Fruit fly (Drosophila melanogaster) whole organism, embryonic: ENCODE measurements around the gene Acp65Aa.

Experiments used
- ATbp ChIP-seq: fragments of 200-800 bp; sonication (Bioruptor generic); optimal IDR thresholded peaks from 2 replicates; lab custom pipeline; 2017; ENCODE audit warnings: missing biosample characterization, mild to moderate bottlenecking, missing genetic modification characterization, missing genetic modification reagents
- Ada2b ChIP-seq: fragments of 200-800 bp; sonication (Bioruptor generic); IDR thresholded peaks from 2 replicates; pipeline ENCODE4 v1.3.6; 2022; ENCODE audit warnings: missing biosample characterization, missing genetic modification characterization
- Atf-2 ChIP-seq: fragments of 200-800 bp; sonication (Bioruptor generic); optimal IDR thresholded peaks from 2 replicates; lab custom pipeline; 2016; ENCODE audit warnings: missing biosample characterization, missing genetic modification characterization
- CG11247 ChIP-seq: fragments of 200-800 bp; sonication (Bioruptor generic); IDR thresholded peaks from 2 replicates; pipeline ENCODE4 v1.3.6; 2022; ENCODE audit warnings: missing biosample characterization, missing genetic modification characterization
- CG13296 ChIP-seq: fragments of 200-800 bp; sonication (Bioruptor generic); optimal IDR thresholded peaks from 3 replicates; lab custom pipeline; 2018; ENCODE audit warnings: missing biosample characterization, mild to moderate bottlenecking, missing genetic modification characterization
- CG15073 ChIP-seq: fragments of 200-800 bp; sonication (Bioruptor generic); optimal IDR thresholded peaks from 2 replicates; lab custom pipeline; 2016; ENCODE audit warnings: missing biosample characterization, missing genetic modification characterization
- CG16779 ChIP-seq: fragments of 200-800 bp; sonication (Bioruptor generic); IDR thresholded peaks from 2 replicates; pipeline ENCODE4 v1.3.6; 2022; ENCODE audit warnings: missing biosample characterization, missing genetic modification characterization
- CG17186 ChIP-seq: fragments of 200-800 bp; sonication (Bioruptor generic); optimal IDR thresholded peaks from 3 replicates; lab custom pipeline; 2017; ENCODE audit warnings: missing biosample characterization, missing genetic modification reagents, missing genetic modification characterization
- CG17385 ChIP-seq: fragments of 200-800 bp; sonication (Bioruptor generic); optimal IDR thresholded peaks from 3 replicates; lab custom pipeline; 2018; ENCODE audit warnings: missing biosample characterization, mild to moderate bottlenecking, missing genetic modification characterization
- CG18476 ChIP-seq: fragments of 200-800 bp; sonication (Bioruptor generic); optimal IDR thresholded peaks from 2 replicates; lab custom pipeline; 2016; ENCODE audit warnings: missing biosample characterization, mild to moderate bottlenecking, missing genetic modification characterization
- CG32767 ChIP-seq: fragments of 200-800 bp; sonication (Bioruptor generic); IDR thresholded peaks from 2 replicates; pipeline ENCODE4 v1.3.6; 2022; ENCODE audit warnings: missing biosample characterization, missing genetic modification characterization
- CG43689 ChIP-seq: fragments of 200-800 bp; sonication (Bioruptor generic); IDR thresholded peaks from 2 replicates; pipeline ENCODE4 v1.3.6; 2022; ENCODE audit warnings: missing biosample characterization, missing genetic modification characterization
- CG5180 ChIP-seq: fragments of 200-800 bp; sonication (Bioruptor generic); optimal IDR thresholded peaks from 3 replicates; lab custom pipeline; 2017; ENCODE audit warnings: missing biosample characterization, missing genetic modification characterization, mild to moderate bottlenecking, moderate library complexity, missing genetic modification reagents
- CG7786 ChIP-seq: fragments of 200-800 bp; sonication (Bioruptor generic); optimal IDR thresholded peaks from 2 replicates; lab custom pipeline; 2016; ENCODE audit warnings: missing biosample characterization, missing genetic modification characterization
- CG7987 ChIP-seq: fragments of 200-800 bp; sonication (Bioruptor generic); optimal IDR thresholded peaks from 2 replicates; lab custom pipeline; 2018; ENCODE audit warnings: missing biosample characterization, mild to moderate bottlenecking, missing genetic modification characterization, moderate library complexity
- D ChIP-seq, 2 experiments: fragments of 200-800 bp in 1 of 2; fragments of >200 bp in 1 of 2; sonication (Bioruptor generic) in 1 of 2; optimal IDR thresholded peaks; 2 replicates in 1 of 2; 3 replicates in 1 of 2; lab custom pipeline; 2017; ENCODE audit warnings: mild to moderate bottlenecking in 1 of 2, missing biosample characterization in 1 of 2, missing genetic modification characterization in 1 of 2, missing genetic modification reagents in 1 of 2
- Deaf1 ChIP-seq: fragments of 200-800 bp; optimal IDR thresholded peaks from 3 replicates; lab custom pipeline; 2019; ENCODE audit warnings: missing biosample characterization, mild to moderate bottlenecking, missing genetic modification characterization, moderate library complexity
- E2f1 ChIP-seq: fragments of 200-800 bp; sonication (Bioruptor generic); IDR thresholded peaks from 2 replicates; pipeline ENCODE4 v1.3.6; 2022; ENCODE audit warnings: missing biosample characterization, missing genetic modification characterization
- Eip74EF ChIP-seq, 2 experiments: fragments of 200-800 bp in 1 of 2; fragments of >200 bp in 1 of 2; sonication (Bioruptor generic) in 1 of 2; optimal IDR thresholded peaks; 2 replicates each; lab custom pipeline; 2017 to 2019; ENCODE audit warnings: missing biosample characterization in 2 of 2, missing genetic modification characterization in 2 of 2, mild to moderate bottlenecking in 1 of 2, moderate library complexity in 1 of 2
- Hr3 ChIP-seq: fragments of 200-800 bp; sonication (Bioruptor generic); optimal IDR thresholded peaks from 3 replicates; lab custom pipeline; 2016; ENCODE audit warnings: missing biosample characterization, missing genetic modification characterization
- PHDP ChIP-seq: fragments of 200-800 bp; sonication (Bioruptor generic); optimal IDR thresholded peaks from 3 replicates; lab custom pipeline; 2018; ENCODE audit warnings: missing biosample characterization, mild to moderate bottlenecking, missing genetic modification characterization, moderate library complexity
- Vsx1 ChIP-seq: fragments of 200-800 bp; sonication (Bioruptor generic); optimal IDR thresholded peaks from 2 replicates; lab custom pipeline; 2017; ENCODE audit warnings: missing biosample characterization, mild to moderate bottlenecking, missing genetic modification characterization, missing genetic modification reagents
- ac ChIP-seq: fragments of 200-800 bp; sonication (Bioruptor generic); optimal IDR thresholded peaks from 3 replicates; lab custom pipeline; 2017; ENCODE audit warnings: missing biosample characterization, mild to moderate bottlenecking, missing genetic modification characterization
- amos ChIP-seq: fragments of 200-800 bp; sonication (Bioruptor generic); IDR thresholded peaks from 2 replicates; pipeline ENCODE4 v1.3.6; 2022; ENCODE audit warnings: missing biosample characterization, missing genetic modification characterization; ENCODE audit not compliant: partially characterized antibody
- disco-r ChIP-seq: fragments of 200-800 bp; sonication (Bioruptor generic); optimal IDR thresholded peaks from 2 replicates; lab custom pipeline; 2016; ENCODE audit warnings: missing biosample characterization, missing genetic modification characterization
- eve ChIP-seq, 2 experiments: fragments of >200 bp; optimal IDR thresholded peaks; 2 replicates each; lab custom pipeline; 2017; ENCODE audit warnings: missing biosample characterization in 2 of 2, missing genetic modification characterization in 2 of 2
- hkb ChIP-seq, 2 experiments: fragments of 200-800 bp in 1 of 2; fragments of >200 bp in 1 of 2; sonication (Bioruptor generic) in 1 of 2; IDR thresholded peaks in 1 of 2; optimal IDR thresholded peaks in 1 of 2; 2 replicates each; pipeline versions ENCODE4 v1.3.6 to Lab custom; 2017 to 2022; ENCODE audit warnings: missing biosample characterization in 1 of 2, missing genetic modification characterization in 1 of 2
- lola ChIP-seq, 3 experiments: fragments of >200 bp in 2 of 3; fragments of 200-800 bp in 1 of 3; sonication (Bioruptor generic) in 1 of 3; optimal IDR thresholded peaks; 2 replicates each; lab custom pipeline; 2017 to 2019; ENCODE audit warnings: missing biosample characterization in 3 of 3, missing genetic modification characterization in 3 of 3, mild to moderate bottlenecking in 1 of 3, moderate library complexity in 1 of 3
- prd ChIP-seq, 3 experiments: fragments of >200 bp in 2 of 3; fragments of 200-800 bp in 1 of 3; sonication (Bioruptor generic) in 1 of 3; optimal IDR thresholded peaks in 2 of 3; IDR thresholded peaks in 1 of 3; 2 replicates in 2 of 3; 3 replicates in 1 of 3; pipeline versions ENCODE4 v1.3.6 to Lab custom; 2017 to 2022; ENCODE audit warnings: missing biosample characterization in 1 of 3, missing genetic modification characterization in 1 of 3
- pros ChIP-seq: fragments of 200-800 bp; sonication (Bioruptor generic); optimal IDR thresholded peaks from 3 replicates; lab custom pipeline; 2019; ENCODE audit warnings: missing biosample characterization, mild to moderate bottlenecking, missing genetic modification characterization, moderate library complexity
- rib ChIP-seq: fragments of 200-800 bp; sonication (Bioruptor generic); IDR thresholded peaks from 2 replicates; pipeline ENCODE4 v1.3.6; 2022; ENCODE audit warnings: missing biosample characterization, missing genetic modification characterization
- sim ChIP-seq: fragments of 200-800 bp; sonication (Bioruptor generic); IDR thresholded peaks from 2 replicates; pipeline ENCODE4 v1.3.6; 2022; ENCODE audit warnings: missing biosample characterization, missing genetic modification characterization
- sqz ChIP-seq: fragments of 200-800 bp; sonication (Bioruptor generic); optimal IDR thresholded peaks from 3 replicates; lab custom pipeline; 2018; ENCODE audit warnings: missing biosample characterization, mild to moderate bottlenecking, missing genetic modification characterization
- tap ChIP-seq: fragments of 200-800 bp; optimal IDR thresholded peaks from 3 replicates; lab custom pipeline; 2019; ENCODE audit warnings: missing biosample characterization, mild to moderate bottlenecking, missing genetic modification characterization, moderate library complexity
- vvl ChIP-seq: fragments of 200-800 bp; sonication (Bioruptor generic); IDR thresholded peaks from 2 replicates; pipeline ENCODE4 v1.3.6; 2022; ENCODE audit warnings: missing biosample characterization, missing genetic modification characterization
- zen ChIP-seq: fragments of 200-800 bp; sonication (Bioruptor generic); optimal IDR thresholded peaks from 3 replicates; lab custom pipeline; 2018; ENCODE audit warnings: missing biosample characterization, mild to moderate bottlenecking, missing genetic modification characterization, moderate library complexity

Gene Acp65Aa

DNA sequence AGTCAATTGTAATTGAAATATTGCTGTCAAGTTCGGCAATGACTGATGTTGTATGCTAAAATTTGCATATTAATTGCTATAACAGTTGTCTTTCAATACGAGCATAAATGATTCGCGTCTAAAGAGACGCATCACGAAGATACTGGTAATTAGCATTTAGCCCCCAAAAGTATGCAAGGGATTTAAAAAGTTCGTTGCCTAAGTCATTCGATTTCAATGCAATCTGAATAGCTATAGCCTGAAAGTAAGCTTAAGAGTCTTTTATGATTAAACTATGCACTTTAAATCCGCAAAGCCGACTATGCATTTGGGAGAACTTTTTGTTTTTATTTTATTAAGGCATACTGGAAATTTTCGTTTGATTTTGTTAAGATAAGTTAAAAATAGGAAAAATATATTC lies 23.0 kb downstream of the Acp65Aa start:
- TF ChIP-seq CG7786 (GFP tag; lab: Kevin White, UChicago) (no peak), CG17385 (no peak), CG15073 (GFP tag; lab: Kevin White, UChicago) (no peak), Deaf1 (tag; lab: Kevin White, UChicago) (no peak), PHDP (tag; lab: Kevin White, UChicago) (no peak), rib (no peak), Eip74EF (GFP tag; optimal IDR thresholded peaks at IDR 0.05; lab: Kevin White, UChicago) (no peak), CG43689 (GFP tag; lab: Robert Waterston, UW) (no peak), CG16779 (GFP tag; lab: Robert Waterston, UW) (no peak), Ada2b (no peak), CG18476 (GFP tag; lab: Kevin White, UChicago) (no peak), vvl (GFP tag; lab: Robert Waterston, UW) (peak; percentile 84), CG17186 (GFP tag; lab: Kevin White, UChicago) (no peak), pros (peak; percentile 24), Atf-2 (GFP tag; lab: Kevin White, UChicago) (no peak), CG7987 (GFP tag; lab: Kevin White, UChicago) (no peak), CG11247 (peak; percentile 88), sim (no peak), CG13296 (GFP tag; lab: Kevin White, UChicago) (no peak), Vsx1 (GFP tag; lab: Kevin White, UChicago) (peak; percentile 48), amos (GFP tag; lab: Robert Waterston, UW) (peak; percentile 12; the same call in 1 of the 2 replicates), ATbp (GFP tag; lab: Kevin White, UChicago) (no peak), lola (GFP tag; optimal IDR thresholded peaks at IDR 0.05; lab: Kevin White, UChicago) (peak in 1 of 3 experiments; percentile 38), ac (no peak), zen (peak; percentile 63), sqz (GFP tag; lab: Kevin White, UChicago) (no peak), Hr3 (no peak), tap (tag; lab: Kevin White, UChicago) (no peak), hkb (optimal IDR thresholded peaks at IDR 0.05; lab: Kevin White, UChicago) (no peak), hkb (GFP tag; IDR thresholded peaks at IDR 0.05; lab: Robert Waterston, UW) (no peak), prd (optimal IDR thresholded peaks at IDR 0.05; lab: Kevin White, UChicago) (no peak), prd (GFP tag; IDR thresholded peaks at IDR 0.05; lab: Robert Waterston, UW) (no peak), CG32767 (GFP tag; lab: Robert Waterston, UW) (no peak), eve (GFP tag; optimal IDR thresholded peaks at IDR 0.05; lab: Kevin White, UChicago) (no peak)
- TF ChIP-seq, all 482 proteins: peak for 7

DNA sequence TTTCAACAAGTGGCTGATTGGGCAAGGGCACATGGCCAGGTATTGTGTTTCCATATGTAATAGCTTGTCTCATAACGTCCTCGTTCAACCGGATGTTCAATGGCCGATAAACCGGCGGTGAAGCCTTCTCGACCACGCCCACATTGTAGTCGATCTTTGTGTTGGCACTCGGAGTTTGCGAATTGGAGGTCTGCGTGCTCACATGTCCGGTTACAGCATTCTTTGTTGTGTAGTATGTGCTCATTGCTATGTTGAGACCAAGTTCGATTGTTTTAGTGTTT lies 27.2 kb downstream of the Acp65Aa start:
- peak; percentile 75 for TF ChIP-seq CG5180 (GFP tag; lab: Kevin White, UChicago)
- no peak for TF ChIP-seq E2f1
- TF ChIP-seq disco-r (GFP tag; lab: Kevin White, UChicago): no peak
- peak; percentile 60 for TF ChIP-seq D (optimal IDR thresholded peaks at IDR 0.05; lab: Kevin White, UChicago)
- no peak for TF ChIP-seq D (GFP tag; optimal IDR thresholded peaks at IDR 0.05; lab: Kevin White, UChicago)
- no peak for TF ChIP-seq CG43689 (GFP tag; lab: Robert Waterston, UW)
